Fruit fly (Drosophila melanogaster) whole organism, prepupa: Measurements from ENCODE around the gene APP-BP1.

Experiments
- Blimp-1 ChIP-seq: fragments of 200-800 bp; sonication (Bioruptor generic); optimal IDR thresholded peaks from 3 replicates; lab custom pipeline; 2017; ENCODE audit warnings: missing biosample characterization, missing genetic modification characterization, mild to moderate bottlenecking, moderate library complexity, missing genetic modification reagents
- CG10669 ChIP-seq: fragments of 200-800 bp; sonication (Bioruptor generic); optimal IDR thresholded peaks from 3 replicates; lab custom pipeline; 2018; ENCODE audit warnings: missing biosample characterization, mild to moderate bottlenecking, missing genetic modification characterization, moderate library complexity
- CG11294 ChIP-seq: fragments of 200-800 bp; sonication (Bioruptor generic); IDR thresholded peaks from 2 replicates; pipeline ENCODE4 v1.3.6; 2022; ENCODE audit warnings: missing biosample characterization, missing genetic modification characterization
- CG11762 ChIP-seq: fragments of 200-800 bp; sonication (Bioruptor generic); optimal IDR thresholded peaks from 3 replicates; lab custom pipeline; 2016; ENCODE audit warnings: missing biosample characterization, missing genetic modification characterization; ENCODE audit not compliant: insufficient read depth
- CG15336 ChIP-seq: fragments of 200-800 bp; sonication (Bioruptor generic); IDR thresholded peaks from 2 replicates; pipeline ENCODE4 v1.3.6; 2022; ENCODE audit warnings: missing biosample characterization, missing genetic modification characterization
- CG1621 ChIP-seq: fragments of 200-800 bp; sonication (Bioruptor generic); optimal IDR thresholded peaks from 3 replicates; lab custom pipeline; 2018; ENCODE audit warnings: missing biosample characterization, mild to moderate bottlenecking, missing genetic modification characterization
- CG3032 ChIP-seq: fragments of 200-800 bp; optimal IDR thresholded peaks from 2 replicates; lab custom pipeline; 2019; ENCODE audit warnings: missing biosample characterization, mild to moderate bottlenecking, missing genetic modification characterization, moderate library complexity
- CG31627 ChIP-seq: fragments of 200-800 bp; sonication (Bioruptor generic); optimal IDR thresholded peaks from 3 replicates; lab custom pipeline; 2016; ENCODE audit warnings: missing biosample characterization, missing genetic modification characterization
- CG32006 ChIP-seq: fragments of 200-800 bp; sonication (Bioruptor generic); optimal IDR thresholded peaks from 3 replicates; lab custom pipeline; 2017; ENCODE audit warnings: missing biosample characterization, mild to moderate bottlenecking, missing genetic modification characterization
- CG34406 ChIP-seq: fragments of 200-800 bp; sonication (Bioruptor generic); optimal IDR thresholded peaks from 3 replicates; lab custom pipeline; 2016; ENCODE audit warnings: missing biosample characterization, missing genetic modification characterization
- CG3919 ChIP-seq: fragments of 200-800 bp; sonication (Bioruptor generic); optimal IDR thresholded peaks from 3 replicates; lab custom pipeline; 2016; ENCODE audit warnings: missing biosample characterization, missing genetic modification characterization
- CG4318 ChIP-seq: fragments of 200-800 bp; sonication (Bioruptor generic); optimal IDR thresholded peaks from 3 replicates; lab custom pipeline; 2017; ENCODE audit warnings: missing biosample characterization, mild to moderate bottlenecking, missing genetic modification characterization
- CG6163 ChIP-seq: fragments of 200-800 bp; sonication (Bioruptor generic); IDR thresholded peaks from 3 replicates; pipeline ENCODE4 v1.3.6; 2022; ENCODE audit warnings: missing biosample characterization, missing genetic modification characterization
- CG6276 ChIP-seq: fragments of 200-800 bp; sonication (Bioruptor generic); optimal IDR thresholded peaks from 2 replicates; lab custom pipeline; 2017; ENCODE audit warnings: missing biosample characterization, mild to moderate bottlenecking, missing genetic modification characterization
- CG6792 ChIP-seq: fragments of 200-800 bp; sonication (Bioruptor generic); optimal IDR thresholded peaks from 3 replicates; lab custom pipeline; 2016; ENCODE audit warnings: missing biosample characterization, missing genetic modification characterization
- CG6808 ChIP-seq: fragments of 200-800 bp; sonication (Bioruptor generic); optimal IDR thresholded peaks from 3 replicates; lab custom pipeline; 2017; ENCODE audit warnings: missing biosample characterization, missing genetic modification characterization, mild to moderate bottlenecking, moderate library complexity, missing genetic modification reagents
- CG8119 ChIP-seq: fragments of 200-800 bp; sonication (Bioruptor generic); IDR thresholded peaks from 3 replicates; pipeline ENCODE4 v1.3.6; 2022; ENCODE audit warnings: missing biosample characterization, missing genetic modification characterization
- CG8319 ChIP-seq: fragments of 200-800 bp; sonication (Bioruptor generic); optimal IDR thresholded peaks from 3 replicates; lab custom pipeline; 2016; ENCODE audit warnings: missing biosample characterization, missing genetic modification characterization
- CG8632 ChIP-seq: fragments of 200-800 bp; sonication (Bioruptor generic); optimal IDR thresholded peaks from 3 replicates; lab custom pipeline; 2016; ENCODE audit warnings: missing biosample characterization, missing genetic modification characterization
- CG9139 ChIP-seq: fragments of 200-800 bp; sonication (Bioruptor generic); optimal IDR thresholded peaks from 3 replicates; lab custom pipeline; 2017; ENCODE audit warnings: missing biosample characterization, mild to moderate bottlenecking, missing genetic modification characterization
- Eip75B ChIP-seq: fragments of 200-800 bp; sonication (Bioruptor generic); optimal IDR thresholded peaks from 3 replicates; lab custom pipeline; 2016; ENCODE audit warnings: missing biosample characterization, missing genetic modification characterization
- Eip78C ChIP-seq: fragments of 200-800 bp; sonication (Bioruptor generic); peaks from one replicate; lab custom pipeline; 2016; ENCODE audit warnings: missing biosample characterization, missing genetic modification characterization
- Eip93F ChIP-seq: fragments of 200-800 bp; sonication (Bioruptor generic); optimal IDR thresholded peaks from 2 replicates; lab custom pipeline; 2016; ENCODE audit warnings: missing biosample characterization, mild to moderate bottlenecking, missing genetic modification characterization
- Ets21C ChIP-seq: fragments of 200-800 bp; sonication (Bioruptor generic); optimal IDR thresholded peaks from 3 replicates; lab custom pipeline; 2016; ENCODE audit warnings: missing biosample characterization, missing genetic modification characterization
- Gug ChIP-seq: fragments of 200-800 bp; sonication (Bioruptor generic); IDR thresholded peaks from 2 replicates; pipeline ENCODE4 v1.3.6; 2022; ENCODE audit warnings: missing biosample characterization, missing genetic modification characterization
- Hr38 ChIP-seq: sonication (Bioruptor generic); optimal IDR thresholded peaks from 2 replicates; lab custom pipeline; 2016; ENCODE audit warnings: missing biosample characterization, missing genetic modification characterization
- Hr4 ChIP-seq: fragments of 200-800 bp; sonication (Bioruptor generic); optimal IDR thresholded peaks from 3 replicates; lab custom pipeline; 2016; ENCODE audit warnings: missing biosample characterization, missing genetic modification characterization
- OdsH ChIP-seq: fragments of 200-800 bp; sonication (Bioruptor generic); optimal IDR thresholded peaks from 3 replicates; lab custom pipeline; 2016; ENCODE audit warnings: missing biosample characterization, missing genetic modification characterization
- Smox ChIP-seq: fragments of 200-800 bp; sonication (Bioruptor generic); optimal IDR thresholded peaks from 3 replicates; lab custom pipeline; 2016; ENCODE audit warnings: missing biosample characterization, missing genetic modification characterization
- Sox102F ChIP-seq: fragments of 200-800 bp; sonication (Bioruptor generic); optimal IDR thresholded peaks from 2 replicates; lab custom pipeline; 2016; ENCODE audit warnings: missing biosample characterization, mild to moderate bottlenecking, missing genetic modification characterization
- Sox14 ChIP-seq: fragments of 200-800 bp; sonication (Bioruptor generic); optimal IDR thresholded peaks from 3 replicates; lab custom pipeline; 2016; ENCODE audit warnings: missing biosample characterization, missing genetic modification characterization
- Sox15 ChIP-seq: fragments of 200-800 bp; sonication (Bioruptor generic); optimal IDR thresholded peaks from 3 replicates; lab custom pipeline; 2016; ENCODE audit warnings: missing biosample characterization, missing genetic modification characterization
- achi ChIP-seq: fragments of 200-800 bp; sonication (Bioruptor generic); optimal IDR thresholded peaks from 3 replicates; lab custom pipeline; 2016; ENCODE audit warnings: missing biosample characterization, missing genetic modification characterization
- acj6 ChIP-seq: fragments of 200-800 bp; sonication (Bioruptor generic); optimal IDR thresholded peaks from 3 replicates; lab custom pipeline; 2016; ENCODE audit warnings: missing biosample characterization, missing genetic modification characterization
- dac ChIP-seq: fragments of 200-800 bp; sonication (Bioruptor generic); optimal IDR thresholded peaks from 2 replicates; lab custom pipeline; 2017; ENCODE audit warnings: missing biosample characterization, mild to moderate bottlenecking, missing genetic modification characterization
- dsx ChIP-seq: fragments of 200-800 bp; optimal IDR thresholded peaks from 3 replicates; lab custom pipeline; 2019; ENCODE audit warnings: missing biosample characterization, mild to moderate bottlenecking, missing genetic modification characterization, moderate library complexity; ENCODE audit not compliant: poor library complexity, severe bottlenecking
- eg ChIP-seq: fragments of 200-800 bp; sonication (Bioruptor generic); IDR thresholded peaks from 3 replicates; pipeline ENCODE4 v1.3.6; 2022; ENCODE audit warnings: missing biosample characterization, missing genetic modification characterization
- esn ChIP-seq: fragments of 200-800 bp; sonication (Bioruptor generic); optimal IDR thresholded peaks from 2 replicates; lab custom pipeline; 2016; ENCODE audit warnings: missing biosample characterization, mild to moderate bottlenecking, missing genetic modification characterization, moderate library complexity
- fkh ChIP-seq: fragments of 200-800 bp; sonication (Bioruptor generic); optimal IDR thresholded peaks from 3 replicates; lab custom pipeline; 2017; ENCODE audit warnings: missing biosample characterization, mild to moderate bottlenecking, missing genetic modification characterization, moderate library complexity
- lz ChIP-seq: fragments of 200-800 bp; sonication (Bioruptor generic); optimal IDR thresholded peaks from 3 replicates; lab custom pipeline; 2016; ENCODE audit warnings: missing biosample characterization, missing genetic modification characterization
- net ChIP-seq: fragments of 200-800 bp; sonication (Bioruptor generic); optimal IDR thresholded peaks from 3 replicates; lab custom pipeline; 2016; ENCODE audit warnings: missing biosample characterization, missing genetic modification characterization
- salr ChIP-seq, 2 experiments: fragments of 200-800 bp; sonication (Bioruptor generic); optimal IDR thresholded peaks; 3 replicates each; lab custom pipeline; 2016 to 2018; ENCODE audit warnings: missing biosample characterization in 2 of 2, missing genetic modification characterization in 2 of 2, mild to moderate bottlenecking in 1 of 2
- spab ChIP-seq: fragments of 200-800 bp; sonication (Bioruptor generic); optimal IDR thresholded peaks from 2 replicates; lab custom pipeline; 2017; ENCODE audit warnings: missing biosample characterization, mild to moderate bottlenecking, missing genetic modification characterization, missing genetic modification reagents
- topi ChIP-seq: fragments of 200-800 bp; sonication (Bioruptor generic); optimal IDR thresholded peaks from 3 replicates; lab custom pipeline; 2016; ENCODE audit warnings: missing biosample characterization, missing genetic modification characterization
- vri ChIP-seq: fragments of 200-800 bp; sonication (Bioruptor generic); optimal IDR thresholded peaks from 3 replicates; lab custom pipeline; 2016; ENCODE audit warnings: missing biosample characterization, mild to moderate bottlenecking, missing genetic modification characterization

APP-BP1 gene

DNA sequence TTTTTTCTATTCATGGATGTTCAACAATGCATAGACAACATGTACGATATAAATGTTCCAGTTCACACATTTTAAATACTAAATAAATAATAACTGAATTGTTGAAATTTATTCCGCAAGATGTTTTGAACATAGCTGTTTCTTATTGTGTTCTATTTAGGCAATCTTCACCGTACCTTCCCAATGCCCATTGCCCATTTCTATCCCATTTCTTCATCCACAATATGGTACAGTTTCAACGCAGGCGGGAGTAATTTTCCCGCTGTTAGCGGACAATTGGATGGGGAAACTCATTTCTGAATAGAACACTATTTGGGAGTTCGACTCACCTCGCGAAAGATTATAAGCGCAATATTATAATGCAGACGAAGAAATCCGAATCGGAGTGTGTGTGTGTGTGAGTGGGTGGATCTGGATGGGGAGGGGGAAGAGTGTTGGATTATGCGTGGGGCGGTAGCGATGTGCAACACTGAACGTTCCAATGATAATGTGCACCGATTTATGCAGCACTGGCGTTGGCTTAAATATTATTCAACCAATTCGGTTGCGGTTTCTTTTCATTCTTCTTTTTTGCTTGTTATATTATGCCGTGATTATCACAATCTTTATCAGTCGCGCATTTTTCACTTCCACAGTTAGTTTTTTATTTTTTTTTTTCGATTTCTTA is 6.1 kb upstream of the APP-BP1 start (continued):
- TF ChIP-seq OdsH (GFP tag; lab: Kevin White, UChicago) (peak; percentile 67), CG10669 (GFP tag; lab: Kevin White, UChicago) (peak; percentile 33), CG11762 (GFP tag; lab: Kevin White, UChicago) (peak; percentile 21), fkh (GFP tag; lab: Kevin White, UChicago) (peak; percentile 42), CG31627 (GFP tag; lab: Kevin White, UChicago) (peak; percentile 73), Sox15 (peak; percentile 14), CG34406 (peak; percentile 21), CG32006 (GFP tag; lab: Kevin White, UChicago) (peak; percentile 37), Eip78C (GFP tag; lab: Kevin White, UChicago) (peak; percentile 84), Ets21C (GFP tag; lab: Kevin White, UChicago) (peak; percentile 42), CG8119 (GFP tag; lab: Robert Waterston, UW) (peak; percentile 39; the same call in 1 of the 3 replicates), CG6808 (GFP tag; lab: Kevin White, UChicago) (peak; percentile 51), dac (no peak), acj6 (GFP tag; lab: Kevin White, UChicago) (peak; percentile 57), topi (peak; percentile 76), CG6792 (GFP tag; lab: Kevin White, UChicago) (peak; percentile 56), net (peak; percentile 45), vri (peak; percentile 95), Hr4 (GFP tag; lab: Kevin White, UChicago) (peak; percentile 7), CG6276 (GFP tag; lab: Kevin White, UChicago) (no peak), CG3032 (tag; lab: Kevin White, UChicago) (peak; percentile 41), CG15336 (GFP tag; lab: Robert Waterston, UW) (0 out of 2 replicates have a peak, but pooled peaks have one; percentile 28), CG1621 (peak; percentile 21), Sox102F (peak; percentile 56), spab (peak; percentile 35), Smox (GFP tag; lab: Kevin White, UChicago) (peak; percentile 59), CG3919 (GFP tag; lab: Kevin White, UChicago) (peak; percentile 79), CG8632 (GFP tag; lab: Kevin White, UChicago) (peak; percentile 53), lz (GFP tag; lab: Kevin White, UChicago) (peak; percentile 75), Sox14 (GFP tag; lab: Kevin White, UChicago) (peak; percentile 70), salr (GFP tag; optimal IDR thresholded peaks at IDR 0.05; lab: Kevin White, UChicago) (peak; percentile 7 to 28), Hr38 (GFP tag; lab: Kevin White, UChicago) (no peak), Gug (GFP tag; lab: Robert Waterston, UW) (peak; percentile 23; the same call in 1 of the 2 replicates), eg (peak; percentile 51; the same call in 1 of the 3 replicates), achi (GFP tag; lab: Kevin White, UChicago) (peak; percentile 54), Eip93F (no peak)

DNA sequence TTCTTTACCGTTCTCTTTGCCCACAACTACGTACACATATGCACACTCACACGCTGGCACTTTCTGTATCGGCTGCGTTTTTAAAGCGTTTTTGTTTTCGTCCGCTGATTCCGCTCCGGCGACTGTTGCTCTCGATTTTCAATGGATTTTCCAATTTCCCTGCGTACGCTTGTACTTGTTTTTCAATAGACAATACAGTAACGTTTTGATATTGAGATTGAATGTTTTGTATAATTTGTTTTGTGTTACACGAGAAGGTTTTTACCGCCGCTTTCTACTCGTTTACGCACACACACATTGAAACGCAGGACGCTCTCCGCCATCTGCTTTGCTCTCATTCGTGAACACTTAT is 5.6 kb upstream of the APP-BP1 start:
- TF ChIP-seq vri (peak; percentile 28), CG8319 (GFP tag; lab: Kevin White, UChicago) (no peak)
- TF ChIP-seq, all 60 proteins: peak for 1

dm6 chr3L:11093046-11093520 is 5.1 kb upstream of the APP-BP1 start, which contains the start of gene JIL-1:
Gene JIL-1 (minus strand): TSS chr3L:11093193.
- TF ChIP-seq CG3032 (tag; lab: Kevin White, UChicago) (peak; percentile 48), Eip93F (peak; percentile 52), eg (peak; percentile 62), Eip78C (GFP tag; lab: Kevin White, UChicago) (peak; percentile 79), CG4318 (GFP tag; lab: Kevin White, UChicago) (no peak), CG3919 (GFP tag; lab: Kevin White, UChicago) (peak; percentile 57), Sox102F (peak; percentile 62), CG31627 (GFP tag; lab: Kevin White, UChicago) (peak; percentile 56), CG32006 (GFP tag; lab: Kevin White, UChicago) (peak; percentile 33), vri (peak; percentile 33), Hr38 (GFP tag; lab: Kevin White, UChicago) (no peak), achi (GFP tag; lab: Kevin White, UChicago) (peak; percentile 41), CG9139 (GFP tag; lab: Kevin White, UChicago) (no peak), Eip75B (GFP tag; lab: Kevin White, UChicago) (peak; percentile 41), dsx (GFP tag; lab: Kevin White, UChicago) (peak; percentile 1), fkh (GFP tag; lab: Kevin White, UChicago) (peak; percentile 9), CG1621 (no peak), esn (GFP tag; lab: Kevin White, UChicago) (peak; percentile 66), lz (GFP tag; lab: Kevin White, UChicago) (peak; percentile 72), topi (peak; percentile 41), CG6163 (peak; percentile 64), CG11294 (peak; percentile 32; the same call in 1 of the 2 replicates), Ets21C (GFP tag; lab: Kevin White, UChicago) (peak; percentile 50), Blimp-1 (no peak), CG11762 (GFP tag; lab: Kevin White, UChicago) (no peak)
